Fruit fly (Drosophila melanogaster): Measurements from ENCODE around the gene Dnaaf5.

Dnaaf5 gene

dm6 chr3R:14315912-14316444 is 45.6 kb downstream of the Dnaaf5 start, which contains the start of gene Set8 (continued):
- TF ChIP-seq org-1 (GFP tag; optimal IDR thresholded peaks at IDR 0.05) (no peak), corto (GFP tag; optimal IDR thresholded peaks at IDR 0.05) (no peak), E2f1 (GFP tag; IDR thresholded peaks at IDR 0.05) (no peak), az2 (GFP tag; optimal IDR thresholded peaks at IDR 0.05) (no peak), slp2 (GFP tag; optimal IDR thresholded peaks at IDR 0.05) (no peak), D (optimal IDR thresholded peaks at IDR 0.05) (no peak), D (GFP tag; optimal IDR thresholded peaks at IDR 0.05) (no peak), CG16815 (GFP tag; optimal IDR thresholded peaks at IDR 0.05) (no peak), gro (GFP tag; optimal IDR thresholded peaks at IDR 0.05) (peak; percentile 35), Mrtf (GFP tag; IDR thresholded peaks at IDR 0.05) (no peak), CG6854 (GFP tag; optimal IDR thresholded peaks at IDR 0.05) (no peak), CG7745 (tag; optimal IDR thresholded peaks at IDR 0.05) (no peak), ac (GFP tag; optimal IDR thresholded peaks at IDR 0.05) (no peak), sens (GFP tag) (peak; percentile 74), tup (GFP tag; optimal IDR thresholded peaks at IDR 0.05) (no peak), pho (GFP tag; optimal IDR thresholded peaks at IDR 0.05) (no peak), Atf3 (GFP tag; optimal IDR thresholded peaks at IDR 0.05) (no peak), chif (GFP tag; optimal IDR thresholded peaks at IDR 0.05) (no peak), ssp (GFP tag; IDR thresholded peaks at IDR 0.05) (no peak), luna (GFP tag; optimal IDR thresholded peaks at IDR 0.05) (no peak), yki (optimal IDR thresholded peaks at IDR 0.05) (no peak), CG14014 (GFP tag; IDR thresholded peaks at IDR 0.05) (no peak), vvl (GFP tag; IDR thresholded peaks at IDR 0.05) (no peak), CG1832 (GFP tag; optimal IDR thresholded peaks at IDR 0.05) (no peak), zfh1 (GFP tag; IDR thresholded peaks at IDR 0.05) (no peak), CG6175 (GFP tag; IDR thresholded peaks at IDR 0.05) (no peak), CG2889 (GFP tag; IDR thresholded peaks at IDR 0.05) (no peak), unc-4 (GFP tag; IDR thresholded peaks at IDR 0.05; ENCODE audit: partially characterized antibody) (0 out of 2 replicates have a peak, but pooled peaks have one; percentile 15), CG1647 (GFP tag; optimal IDR thresholded peaks at IDR 0.05) (no peak), CG12659 (GFP tag; optimal IDR thresholded peaks at IDR 0.05) (peak; percentile 60), CG10321 (GFP tag; IDR thresholded peaks at IDR 0.05) (no peak), CG8478 (optimal IDR thresholded peaks at IDR 0.05) (no peak), Meics (GFP tag; optimal IDR thresholded peaks at IDR 0.05) (no peak), psq (GFP tag; optimal IDR thresholded peaks at IDR 0.05) (peak; percentile 90), CG15011 (GFP tag; optimal IDR thresholded peaks at IDR 0.05) (no peak), Tbp (GFP tag; optimal IDR thresholded peaks at IDR 0.05) (no peak), Hr78 (GFP tag; optimal IDR thresholded peaks at IDR 0.05) (no peak), Hsf (GFP tag; optimal IDR thresholded peaks at IDR 0.05) (no peak), CG3847 (GFP tag; IDR thresholded peaks at IDR 0.05) (no peak), CG6813 (GFP tag; optimal IDR thresholded peaks at IDR 0.05) (no peak), CG6689 (GFP tag; IDR thresholded peaks at IDR 0.05) (no peak), lilli (GFP tag; optimal IDR thresholded peaks at IDR 0.05) (no peak), abd-A (tag; optimal IDR thresholded peaks at IDR 0.05) (no peak), knrl (GFP tag; IDR thresholded peaks at IDR 0.05; ENCODE audit: partially characterized antibody) (no peak), HLH4C (GFP tag; IDR thresholded peaks at IDR 0.05; ENCODE audit: partially characterized antibody) (no peak), Nf-YB (GFP tag; optimal IDR thresholded peaks at IDR 0.05) (no peak), kni (GFP tag; optimal IDR thresholded peaks at IDR 0.05) (no peak), fd3F (GFP tag; optimal IDR thresholded peaks at IDR 0.05) (no peak), salm (tag; optimal IDR thresholded peaks at IDR 0.05) (no peak), CG13894 (tag; optimal IDR thresholded peaks at IDR 0.05) (no peak), ase (GFP tag; IDR thresholded peaks at IDR 0.05) (no peak), pb (GFP tag; optimal IDR thresholded peaks at IDR 0.05) (no peak), H15 (GFP tag; IDR thresholded peaks at IDR 0.05) (no peak)
